Fruit fly (Drosophila melanogaster) whole organism, embryonic: ENCODE measurements around the gene Eip93F.

Experiments used
- Atf6 ChIP-seq: fragments of 200-800 bp; sonication (Bioruptor generic); IDR thresholded peaks from 2 replicates; pipeline ENCODE4 v1.3.6; 2022; ENCODE audit warnings: missing biosample characterization, missing genetic modification characterization
- Awh ChIP-seq: fragments of 200-800 bp; sonication (Bioruptor generic); IDR thresholded peaks from 2 replicates; pipeline ENCODE4, ENCODE4 v1.3.6; 2022; ENCODE audit warnings: missing biosample characterization, missing genetic modification characterization
- CG1024 ChIP-seq: fragments of 200-800 bp; sonication (Bioruptor generic); IDR thresholded peaks from 2 replicates; pipeline ENCODE4 v1.3.6; 2022; ENCODE audit warnings: missing biosample characterization, missing genetic modification characterization
- CG11093 ChIP-seq: fragments of 200-800 bp; sonication (Bioruptor generic); IDR thresholded peaks from 3 replicates; pipeline ENCODE4 v1.3.6; 2022; ENCODE audit warnings: missing biosample characterization, missing genetic modification characterization
- CG11696 ChIP-seq: fragments of 200-800 bp; sonication (Bioruptor generic); IDR thresholded peaks from 2 replicates; pipeline ENCODE4 v1.3.6; 2022; ENCODE audit warnings: missing biosample characterization, missing genetic modification characterization
- CG13123 ChIP-seq: fragments of 200-800 bp; sonication (Bioruptor generic); optimal IDR thresholded peaks from 2 replicates; lab custom pipeline; 2016; ENCODE audit warnings: missing biosample characterization, missing genetic modification characterization
- CG14014 ChIP-seq: fragments of 200-800 bp; sonication (Bioruptor generic); IDR thresholded peaks from 2 replicates; pipeline ENCODE4 v1.3.6; 2022; ENCODE audit warnings: missing biosample characterization, missing genetic modification characterization
- CG15011 ChIP-seq: fragments of 200-800 bp; sonication (Bioruptor generic); optimal IDR thresholded peaks from 3 replicates; lab custom pipeline; 2018; ENCODE audit warnings: missing biosample characterization, mild to moderate bottlenecking, missing genetic modification characterization
- CG1832 ChIP-seq: fragments of 200-800 bp; sonication (Bioruptor generic); optimal IDR thresholded peaks from 2 replicates; lab custom pipeline; 2017; ENCODE audit warnings: missing biosample characterization, mild to moderate bottlenecking, missing genetic modification characterization, inconsistent platforms
- CG3163 ChIP-seq: fragments of 200-800 bp; sonication (Bioruptor generic); optimal IDR thresholded peaks from 3 replicates; lab custom pipeline; 2016; ENCODE audit warnings: missing biosample characterization, missing genetic modification characterization
- CG32767 ChIP-seq: fragments of 200-800 bp; sonication (Bioruptor generic); IDR thresholded peaks from 2 replicates; pipeline ENCODE4 v1.3.6; 2022; ENCODE audit warnings: missing biosample characterization, missing genetic modification characterization
- CG3281 ChIP-seq: fragments of 200-800 bp; sonication (Bioruptor generic); optimal IDR thresholded peaks from 3 replicates; lab custom pipeline; 2017; ENCODE audit warnings: missing biosample characterization, mild to moderate bottlenecking, missing genetic modification characterization
- CG34224 ChIP-seq: fragments of 200-800 bp; sonication (Bioruptor generic); IDR thresholded peaks from 3 replicates; pipeline ENCODE4 v1.3.6; 2022; ENCODE audit warnings: missing biosample characterization, missing genetic modification characterization; ENCODE audit not compliant: partially characterized antibody
- CG42726 ChIP-seq: fragments of 200-800 bp; sonication (Bioruptor generic); IDR thresholded peaks from 2 replicates; pipeline ENCODE4 v1.3.6; 2022; ENCODE audit warnings: missing biosample characterization, missing genetic modification characterization; ENCODE audit not compliant: partially characterized antibody
- CG4360 ChIP-seq: fragments of 200-800 bp; sonication (Bioruptor generic); IDR thresholded peaks from 2 replicates; pipeline ENCODE4 v1.3.6; 2022; ENCODE audit warnings: missing biosample characterization, missing genetic modification characterization
- CG6654 ChIP-seq: fragments of 200-800 bp; sonication (Bioruptor generic); optimal IDR thresholded peaks from 2 replicates; lab custom pipeline; 2017; ENCODE audit warnings: missing biosample characterization, mild to moderate bottlenecking, missing genetic modification characterization
- CG7987 ChIP-seq: fragments of 200-800 bp; sonication (Bioruptor generic); optimal IDR thresholded peaks from 2 replicates; lab custom pipeline; 2018; ENCODE audit warnings: missing biosample characterization, mild to moderate bottlenecking, missing genetic modification characterization, moderate library complexity
- CG8944 ChIP-seq: fragments of 200-800 bp; sonication (Bioruptor generic); optimal IDR thresholded peaks from 3 replicates; lab custom pipeline; 2016; ENCODE audit warnings: missing biosample characterization, missing genetic modification characterization
- CHES-1-like ChIP-seq: fragments of 200-800 bp; sonication (Bioruptor generic); optimal IDR thresholded peaks from 2 replicates; lab custom pipeline; 2016; ENCODE audit warnings: missing biosample characterization, missing genetic modification characterization
- CTCF ChIP-seq: fragments of 200-800 bp; sonication (Bioruptor generic); optimal IDR thresholded peaks from 2 replicates; lab custom pipeline; 2017; ENCODE audit warnings: missing biosample characterization, mild to moderate bottlenecking, missing genetic modification characterization, moderate library complexity
- Dfd ChIP-seq, 2 experiments: fragments of >200 bp; optimal IDR thresholded peaks; 2 replicates each; lab custom pipeline; 2017; ENCODE audit warnings: missing biosample characterization in 2 of 2, missing genetic modification characterization in 2 of 2
- ERR ChIP-seq: fragments of 200-800 bp; sonication (Bioruptor generic); optimal IDR thresholded peaks from 2 replicates; lab custom pipeline; 2016; ENCODE audit warnings: missing biosample characterization, missing genetic modification characterization
- HLH54F ChIP-seq: fragments of 200-800 bp; sonication (Bioruptor generic); optimal IDR thresholded peaks from 3 replicates; lab custom pipeline; 2016; ENCODE audit warnings: missing biosample characterization, missing genetic modification characterization
- Hand ChIP-seq: fragments of 200-800 bp; sonication (Bioruptor generic); optimal IDR thresholded peaks from 2 replicates; lab custom pipeline; 2017; ENCODE audit warnings: mild to moderate bottlenecking, missing biosample characterization, missing genetic modification reagents, missing genetic modification characterization
- Hmr ChIP-seq: fragments of 200-800 bp; sonication (Bioruptor generic); optimal IDR thresholded peaks from 3 replicates; lab custom pipeline; 2017; ENCODE audit warnings: mild to moderate bottlenecking, missing biosample characterization, missing genetic modification reagents, missing genetic modification characterization
- Jarid2 ChIP-seq: fragments of 200-800 bp; sonication (Bioruptor generic); optimal IDR thresholded peaks from 3 replicates; lab custom pipeline; 2017; ENCODE audit warnings: mild to moderate bottlenecking, missing biosample characterization, missing genetic modification reagents, missing genetic modification characterization
- Lim3 ChIP-seq: fragments of 200-800 bp; sonication (Bioruptor generic); IDR thresholded peaks from 2 replicates; pipeline ENCODE4 v1.3.6; 2022; ENCODE audit warnings: missing biosample characterization, missing genetic modification characterization
- Nf-YC ChIP-seq: fragments of 200-800 bp; optimal IDR thresholded peaks from 3 replicates; lab custom pipeline; 2019; ENCODE audit warnings: missing biosample characterization, mild to moderate bottlenecking, missing genetic modification characterization, moderate library complexity
- Sry-δ ChIP-seq: fragments of 200-800 bp; sonication (Bioruptor generic); optimal IDR thresholded peaks from 2 replicates; lab custom pipeline; 2016; ENCODE audit warnings: missing biosample characterization, missing genetic modification characterization
- Vsx1 ChIP-seq: fragments of 200-800 bp; sonication (Bioruptor generic); optimal IDR thresholded peaks from 2 replicates; lab custom pipeline; 2017; ENCODE audit warnings: missing biosample characterization, mild to moderate bottlenecking, missing genetic modification characterization, missing genetic modification reagents
- aop ChIP-seq: fragments of 200-800 bp; sonication (Bioruptor generic); IDR thresholded peaks from 2 replicates; pipeline ENCODE4 v1.3.6; 2022; ENCODE audit warnings: missing biosample characterization, missing genetic modification characterization
- bigmax ChIP-seq: fragments of 200-800 bp; sonication (Bioruptor generic); optimal IDR thresholded peaks from 2 replicates; lab custom pipeline; 2018; ENCODE audit warnings: missing biosample characterization, mild to moderate bottlenecking, missing genetic modification characterization
- cg ChIP-seq: fragments of 200-800 bp; sonication (Bioruptor generic); optimal IDR thresholded peaks from 3 replicates; lab custom pipeline; 2019; ENCODE audit warnings: missing biosample characterization, mild to moderate bottlenecking, missing genetic modification characterization, moderate library complexity
- chn ChIP-seq: fragments of 200-800 bp; sonication (Bioruptor generic); optimal IDR thresholded peaks from 2 replicates; lab custom pipeline; 2016; ENCODE audit warnings: missing biosample characterization, missing genetic modification characterization
- dpn ChIP-seq, 2 experiments: fragments of 200-800 bp; sonication (Bioruptor generic); optimal IDR thresholded peaks; 3 replicates each; lab custom pipeline; 2016; ENCODE audit warnings: missing biosample characterization in 2 of 2, missing genetic modification characterization in 2 of 2
- ham ChIP-seq: fragments of 200-800 bp; sonication (Bioruptor generic); IDR thresholded peaks from 2 replicates; pipeline ENCODE4 v1.3.6; 2022; ENCODE audit warnings: missing biosample characterization, missing genetic modification characterization
- hth ChIP-seq: fragments of >200 bp; optimal IDR thresholded peaks from 2 replicates; lab custom pipeline; 2017; ENCODE audit warnings: inconsistent platforms
- jigr1 ChIP-seq: fragments of 200-800 bp; sonication (Bioruptor generic); IDR thresholded peaks from 3 replicates; pipeline ENCODE4 v1.3.6; 2022; ENCODE audit warnings: missing biosample characterization, missing genetic modification characterization
- mld ChIP-seq: fragments of 200-800 bp; sonication (Bioruptor generic); IDR thresholded peaks from 3 replicates; pipeline ENCODE4 v1.3.6; 2022; ENCODE audit warnings: missing biosample characterization, missing genetic modification characterization; ENCODE audit not compliant: partially characterized antibody
- oc ChIP-seq: fragments of 200-800 bp; sonication (Bioruptor generic); optimal IDR thresholded peaks from 2 replicates; lab custom pipeline; 2018; ENCODE audit warnings: missing biosample characterization, mild to moderate bottlenecking, missing genetic modification characterization, moderate library complexity
- pho ChIP-seq: fragments of 200-800 bp; sonication (Bioruptor generic); optimal IDR thresholded peaks from 2 replicates; lab custom pipeline; 2016; ENCODE audit warnings: missing biosample characterization, missing genetic modification characterization
- prd ChIP-seq, 3 experiments: fragments of >200 bp in 2 of 3; fragments of 200-800 bp in 1 of 3; sonication (Bioruptor generic) in 1 of 3; optimal IDR thresholded peaks in 2 of 3; IDR thresholded peaks in 1 of 3; 2 replicates in 2 of 3; 3 replicates in 1 of 3; pipeline versions ENCODE4 v1.3.6 to Lab custom; 2017 to 2022; ENCODE audit warnings: missing biosample characterization in 1 of 3, missing genetic modification characterization in 1 of 3
- psq ChIP-seq: fragments of 200-800 bp; sonication (Bioruptor generic); optimal IDR thresholded peaks from 2 replicates; lab custom pipeline; 2017; ENCODE audit warnings: missing biosample characterization, missing genetic modification characterization
- salm ChIP-seq: fragments of 200-800 bp; sonication (Bioruptor generic); optimal IDR thresholded peaks from 2 replicates; lab custom pipeline; 2018; ENCODE audit warnings: missing biosample characterization, mild to moderate bottlenecking, missing genetic modification characterization
- sug ChIP-seq: fragments of 200-800 bp; optimal IDR thresholded peaks from 2 replicates; lab custom pipeline; 2019; ENCODE audit warnings: missing biosample characterization, mild to moderate bottlenecking, missing genetic modification characterization, moderate library complexity
- ttk ChIP-seq: fragments of 200-800 bp; sonication (Bioruptor generic); IDR thresholded peaks from 2 replicates; pipeline ENCODE4 v2.1.2; 2022; ENCODE audit warnings: missing biosample characterization, missing genetic modification characterization
- twi ChIP-seq: fragments of 200-800 bp; optimal IDR thresholded peaks from 2 replicates; lab custom pipeline; 2019; ENCODE audit warnings: missing biosample characterization, mild to moderate bottlenecking, missing genetic modification characterization, moderate library complexity
- wek ChIP-seq: fragments of 200-800 bp; sonication (Bioruptor generic); optimal IDR thresholded peaks from 3 replicates; lab custom pipeline; 2018; ENCODE audit warnings: missing biosample characterization, mild to moderate bottlenecking, missing genetic modification characterization, moderate library complexity
- z ChIP-seq: fragments of 200-800 bp; sonication (Bioruptor generic); IDR thresholded peaks from 3 replicates; pipeline ENCODE4 v1.3.6; 2022; ENCODE audit warnings: missing biosample characterization, missing genetic modification characterization
- zfh1 ChIP-seq: fragments of 200-800 bp; sonication (Bioruptor generic); IDR thresholded peaks from 3 replicates; pipeline ENCODE4 v1.3.6; 2022; ENCODE audit warnings: missing biosample characterization, missing genetic modification characterization

The Eip93F gene

dm6 chr3R:22049134-22049796, 100.4 kb downstream of the Eip93F start (continued):
- peak; percentile 63 for TF ChIP-seq sug
- no peak for TF ChIP-seq CG4360 (GFP tag; lab: Robert Waterston, UW)
- peak; percentile 68 for TF ChIP-seq CHES-1-like (GFP tag; lab: Kevin White, UChicago)
- peak; percentile 82 for TF ChIP-seq CG11093
- TF ChIP-seq oc (tag; lab: Kevin White, UChicago): peak; percentile 80
- TF ChIP-seq aop (GFP tag; lab: Robert Waterston, UW): no peak
- TF ChIP-seq CG42726 (GFP tag; lab: Robert Waterston, UW): no peak
- TF ChIP-seq CG1832 (GFP tag; lab: Kevin White, UChicago): no peak
- TF ChIP-seq CTCF (GFP tag; lab: Kevin White, UChicago): peak; percentile 16
- no peak for TF ChIP-seq z (GFP tag; lab: Robert Waterston, UW)
- peak; percentile 95 for TF ChIP-seq twi (tag; lab: Kevin White, UChicago)
- peak; percentile 72 for TF ChIP-seq salm (tag; lab: Kevin White, UChicago)
- peak; percentile 8 for TF ChIP-seq psq (GFP tag; lab: Kevin White, UChicago)
- TF ChIP-seq CG6654 (GFP tag; lab: Kevin White, UChicago): peak; percentile 16
- peak; percentile 73 for TF ChIP-seq CG32767
- peak; percentile 53 for TF ChIP-seq CG15011 (GFP tag; lab: Kevin White, UChicago)
- no peak for TF ChIP-seq hth (lab: Kevin White, UChicago)
- peak; percentile 52 for TF ChIP-seq Jarid2 (GFP tag; lab: Kevin White, UChicago)
- no peak for TF ChIP-seq wek (GFP tag; lab: Kevin White, UChicago)
- TF ChIP-seq Dfd (GFP tag; optimal IDR thresholded peaks at IDR 0.05; lab: Kevin White, UChicago): no peak
- peak; percentile 50 for TF ChIP-seq CG11696 (GFP tag; lab: Robert Waterston, UW)
- TF ChIP-seq bigmax (GFP tag; lab: Kevin White, UChicago): no peak
- TF ChIP-seq CG7987: peak; percentile 52
- TF ChIP-seq chn: peak; percentile 77
- TF ChIP-seq CG14014: peak; percentile 72
- peak; percentile 65 for TF ChIP-seq CG8944 (GFP tag; lab: Kevin White, UChicago)
- peak; percentile 81 for TF ChIP-seq Atf6 (GFP tag; lab: Robert Waterston, UW)
- peak; percentile 71 for TF ChIP-seq CG3281 (GFP tag; lab: Kevin White, UChicago)
- TF ChIP-seq pho (GFP tag; lab: Kevin White, UChicago): peak; percentile 69
- TF ChIP-seq Lim3 (GFP tag; lab: Robert Waterston, UW): 0 out of 2 replicates have a peak, but pooled peaks have one; percentile 27
- TF ChIP-seq ERR: peak; percentile 57
- peak; percentile 51 for TF ChIP-seq CG1024
- peak; percentile 81 for TF ChIP-seq zfh1 (GFP tag; lab: Robert Waterston, UW)
- peak; percentile 47 for TF ChIP-seq Nf-YC (tag; lab: Kevin White, UChicago)
- no peak for TF ChIP-seq cg (GFP tag; lab: Kevin White, UChicago)
- peak; percentile 44; the same call in 1 of the 3 replicates for TF ChIP-seq jigr1 (GFP tag; lab: Robert Waterston, UW)
- peak; percentile 80 to 85 for TF ChIP-seq dpn (GFP tag; optimal IDR thresholded peaks at IDR 0.05; lab: Kevin White, UChicago)
- TF ChIP-seq prd (optimal IDR thresholded peaks at IDR 0.05; lab: Kevin White, UChicago): no peak
- peak; percentile 89 for TF ChIP-seq prd (GFP tag; IDR thresholded peaks at IDR 0.05; lab: Robert Waterston, UW)
- TF ChIP-seq Vsx1 (GFP tag; lab: Kevin White, UChicago): peak; percentile 47
- TF ChIP-seq CG34224: no peak
- peak; percentile 26; the same call in 1 of the 2 replicates for TF ChIP-seq ham (GFP tag; lab: Robert Waterston, UW)
- TF ChIP-seq Sry-δ (GFP tag; lab: Kevin White, UChicago): peak; percentile 32
- TF ChIP-seq CG3163 (GFP tag; lab: Kevin White, UChicago): peak; percentile 32
- peak; percentile 82 for TF ChIP-seq Hand
- TF ChIP-seq mld: no peak
- TF ChIP-seq HLH54F (GFP tag; lab: Kevin White, UChicago): peak; percentile 71
- peak; percentile 74 for TF ChIP-seq Awh (GFP tag; lab: Robert Waterston, UW)
- peak; percentile 36 for TF ChIP-seq CG13123
- peak; percentile 85 for TF ChIP-seq ttk (GFP tag; lab: Robert Waterston, UW)
- TF ChIP-seq Hmr (GFP tag; lab: Kevin White, UChicago): peak; percentile 88
